Worm (Caenorhabditis elegans) whole organism, L1 larva: ENCODE results near the gene Y25C1A.6.
A peak's percentile ranks its signal among the peaks of the same experiment; 100 is the strongest.

Source experiments
- C16A3.4 ChIP-seq: fragments of 150-350 bp; optimal IDR thresholded peaks from 2 replicates; lab custom pipeline; 2014; ENCODE audit warnings: missing biosample characterization, missing genetic modification characterization
- F16B12.6 ChIP-seq: fragments of 150-350 bp; optimal IDR thresholded peaks from 2 replicates; lab custom pipeline; 2014; ENCODE audit warnings: missing biosample characterization, missing genetic modification characterization
- aha-1 ChIP-seq: fragments of 150-350 bp; optimal IDR thresholded peaks from 2 replicates; lab custom pipeline; 2014; ENCODE audit warnings: missing biosample characterization, missing genetic modification characterization
- alr-1 ChIP-seq: fragments of 200-800 bp; sonication (Bioruptor generic); optimal IDR thresholded peaks from 2 replicates; lab custom pipeline; 2018; ENCODE audit warnings: borderline replicate concordance, mild to moderate bottlenecking, missing genetic modification characterization, missing compliant biosample characterization
- ama-1 ChIP-seq: fragments of 150-350 bp; optimal IDR thresholded peaks from 2 replicates; lab custom pipeline; 2014
- blmp-1 ChIP-seq: fragments of 150-350 bp; optimal IDR thresholded peaks from 2 replicates; lab custom pipeline; 2014; ENCODE audit warnings: missing biosample characterization, missing genetic modification characterization
- ceh-63 ChIP-seq: fragments of 200-800 bp; sonication (Bioruptor generic); optimal IDR thresholded peaks from 2 replicates; lab custom pipeline; 2018; ENCODE audit warnings: mild to moderate bottlenecking, missing genetic modification characterization, missing compliant biosample characterization
- ceh-8 ChIP-seq: fragments of 200-800 bp; sonication (Bioruptor generic); optimal IDR thresholded peaks from 2 replicates; lab custom pipeline; 2018; ENCODE audit warnings: mild to moderate bottlenecking, missing genetic modification characterization, moderate library complexity, missing compliant biosample characterization
- ceh-90 ChIP-seq: sonication (generic microtip); optimal IDR thresholded peaks from 2 replicates; lab custom pipeline; 2016; ENCODE audit warnings: missing genetic modification characterization, missing compliant biosample characterization
- ces-1 ChIP-seq: fragments of 150-350 bp; optimal IDR thresholded peaks from 2 replicates; lab custom pipeline; 2014; ENCODE audit warnings: missing biosample characterization, missing genetic modification reagents, missing genetic modification characterization
- dpl-1 ChIP-seq, 3 experiments: fragments of 150-350 bp in 2 of 3; sonication (generic microtip) in 1 of 3; optimal IDR thresholded peaks; 2 replicates each; lab custom pipeline; 2014 to 2017; ENCODE audit warnings: missing biosample characterization in 3 of 3, missing genetic modification characterization in 3 of 3, missing genetic modification reagents in 3 of 3
- efl-3 ChIP-seq: fragments of 200-800 bp; sonication (Bioruptor generic); optimal IDR thresholded peaks from 2 replicates; lab custom pipeline; 2018; ENCODE audit warnings: mild to moderate bottlenecking, missing genetic modification characterization, missing compliant biosample characterization
- egl-13 ChIP-seq: sonication (generic microtip); optimal IDR thresholded peaks from 2 replicates; lab custom pipeline; 2016; ENCODE audit warnings: missing genotype, missing genetic modification reagents, missing genetic modification characterization, missing compliant biosample characterization
- ets-5 ChIP-seq: fragments of 200-800 bp; sonication (Bioruptor generic); IDR thresholded peaks from 2 replicates; pipeline ENCODE4 v1.3.6; 2022; ENCODE audit warnings: missing genetic modification characterization, missing compliant biosample characterization
- fkh-4 ChIP-seq: sonication (generic microtip); optimal IDR thresholded peaks from 2 replicates; lab custom pipeline; 2016; ENCODE audit warnings: missing compliant biosample characterization, missing genetic modification characterization, borderline replicate concordance
- fkh-8 ChIP-seq: sonication (generic microtip); optimal IDR thresholded peaks from 2 replicates; lab custom pipeline; 2016; ENCODE audit warnings: mild to moderate bottlenecking, missing genetic modification characterization, missing compliant biosample characterization
- grh-1 ChIP-seq: fragments of 200-800 bp; sonication (Bioruptor generic); IDR thresholded peaks from 2 replicates; pipeline ENCODE4 v1.3.6; 2022; ENCODE audit warnings: missing genetic modification reagents, missing genetic modification characterization, missing compliant biosample characterization
- hlh-4 ChIP-seq: sonication (generic microtip); optimal IDR thresholded peaks from 2 replicates; lab custom pipeline; 2016; ENCODE audit warnings: mild to moderate bottlenecking, missing genetic modification characterization, missing compliant biosample characterization
- lin-39 ChIP-seq: fragments of 150-350 bp; optimal IDR thresholded peaks from 2 replicates; lab custom pipeline; 2014; ENCODE audit warnings: missing biosample characterization, missing genetic modification reagents, missing genetic modification characterization
- lir-3 ChIP-seq: sonication (generic microtip); optimal IDR thresholded peaks from 2 replicates; lab custom pipeline; 2016; ENCODE audit warnings: mild to moderate bottlenecking, missing genetic modification characterization, moderate library complexity, missing compliant biosample characterization; ENCODE audit not compliant: poor library complexity
- lsy-2 ChIP-seq, 2 experiments: fragments of 150-350 bp; optimal IDR thresholded peaks; 2 replicates each; lab custom pipeline; 2014; ENCODE audit warnings: missing biosample characterization in 2 of 2, missing genetic modification characterization in 2 of 2
- mab-9 ChIP-seq: fragments of 200-800 bp; sonication (Bioruptor generic); IDR thresholded peaks from 2 replicates; pipeline ENCODE4 v1.3.6; 2022; ENCODE audit warnings: missing genetic modification reagents, missing genetic modification characterization, missing compliant biosample characterization
- nhr-11 ChIP-seq: fragments of 150-350 bp; optimal IDR thresholded peaks from 2 replicates; lab custom pipeline; 2014; ENCODE audit warnings: missing biosample characterization, missing genetic modification characterization
- nhr-19 ChIP-seq: fragments of 200-800 bp; sonication (Bioruptor generic); conservative IDR thresholded peaks from 2 replicates; pipeline ENCODE4 v1.3.6; 2022; ENCODE audit warnings: missing genetic modification characterization, missing compliant biosample characterization
- nhr-20 ChIP-seq: sonication (generic microtip); optimal IDR thresholded peaks from 2 replicates; lab custom pipeline; 2016; ENCODE audit warnings: mild to moderate bottlenecking, missing genetic modification characterization, missing compliant biosample characterization
- nhr-237 ChIP-seq: fragments of 150-350 bp; optimal IDR thresholded peaks from 2 replicates; lab custom pipeline; 2014; ENCODE audit warnings: missing biosample characterization, missing genetic modification characterization
- nhr-47 ChIP-seq: sonication (generic microtip); optimal IDR thresholded peaks from 2 replicates; lab custom pipeline; 2016; ENCODE audit warnings: mild to moderate bottlenecking, missing genetic modification characterization, moderate library complexity, missing compliant biosample characterization
- nhr-71 ChIP-seq: sonication (generic microtip); optimal IDR thresholded peaks from 2 replicates; lab custom pipeline; 2016; ENCODE audit warnings: mild to moderate bottlenecking, missing genetic modification characterization, moderate library complexity, missing compliant biosample characterization
- nhr-77 ChIP-seq: fragments of 150-350 bp; optimal IDR thresholded peaks from 2 replicates; lab custom pipeline; 2014; ENCODE audit warnings: missing biosample characterization, missing genetic modification characterization
- pag-3 ChIP-seq: sonication (generic microtip); optimal IDR thresholded peaks from 2 replicates; lab custom pipeline; 2017; ENCODE audit warnings: missing genetic modification characterization, mild to moderate bottlenecking, missing compliant biosample characterization, antibody characterized with exemption, borderline replicate concordance; ENCODE audit not compliant: insufficient read depth
- pax-3 ChIP-seq: fragments of 200-800 bp; sonication (Bioruptor generic); optimal IDR thresholded peaks from 2 replicates; lab custom pipeline; 2018; ENCODE audit warnings: mild to moderate bottlenecking, missing genetic modification characterization, moderate library complexity, missing compliant biosample characterization
- pqm-1 ChIP-seq: sonication (generic microtip); optimal IDR thresholded peaks from 3 replicates; lab custom pipeline; 2017; ENCODE audit warnings: missing biosample characterization, missing genetic modification characterization
- skn-1 ChIP-seq: fragments of 150-350 bp; optimal IDR thresholded peaks from 2 replicates; lab custom pipeline; 2014; ENCODE audit warnings: missing biosample characterization, missing genetic modification characterization
- snpc-4 ChIP-seq: fragments of 150-350 bp; optimal IDR thresholded peaks from 2 replicates; lab custom pipeline; 2014; ENCODE audit warnings: missing biosample characterization, missing genetic modification characterization
- snu-23 ChIP-seq: sonication (generic microtip); optimal IDR thresholded peaks from 2 replicates; lab custom pipeline; 2016; ENCODE audit warnings: missing genetic modification characterization, missing compliant biosample characterization
- sup-37 ChIP-seq: fragments of 200-800 bp; sonication (Bioruptor generic); optimal IDR thresholded peaks from 2 replicates; lab custom pipeline; 2018; ENCODE audit warnings: mild to moderate bottlenecking, missing genetic modification characterization, missing compliant biosample characterization
- swsn-7 ChIP-seq: sonication (generic microtip); optimal IDR thresholded peaks from 2 replicates; lab custom pipeline; 2016; ENCODE audit warnings: missing genetic modification characterization, missing compliant biosample characterization
- tlp-1 ChIP-seq: fragments of 150-350 bp; optimal IDR thresholded peaks from 2 replicates; lab custom pipeline; 2014; ENCODE audit warnings: missing biosample characterization, missing genetic modification characterization
- unc-130 ChIP-seq: fragments of 150-350 bp; optimal IDR thresholded peaks from 2 replicates; lab custom pipeline; 2017; ENCODE audit warnings: missing biosample characterization, missing genetic modification characterization, inconsistent platforms
- unc-62 ChIP-seq: fragments of 150-350 bp; optimal IDR thresholded peaks from 2 replicates; lab custom pipeline; 2014; ENCODE audit warnings: missing biosample characterization, missing genetic modification reagents, missing genetic modification characterization
- unc-86 ChIP-seq: sonication (generic microtip); optimal IDR thresholded peaks from 2 replicates; lab custom pipeline; 2016; ENCODE audit warnings: missing genetic modification characterization, missing compliant biosample characterization
- unc-98 ChIP-seq: fragments of 200-800 bp; sonication (Bioruptor generic); IDR thresholded peaks from 2 replicates; pipeline ENCODE4 v1.3.6; 2022; ENCODE audit warnings: missing genetic modification characterization, missing compliant biosample characterization
- vab-15 ChIP-seq: sonication (generic microtip); optimal IDR thresholded peaks from 2 replicates; lab custom pipeline; 2017; ENCODE audit warnings: missing genotype, mild to moderate bottlenecking, missing genetic modification characterization, missing compliant biosample characterization
- xbp-1 ChIP-seq: sonication (generic microtip); optimal IDR thresholded peaks from 2 replicates; lab custom pipeline; 2016; ENCODE audit warnings: missing genetic modification characterization, missing compliant biosample characterization
- zag-1 ChIP-seq: fragments of 150-350 bp; optimal IDR thresholded peaks from 2 replicates; lab custom pipeline; 2014; ENCODE audit warnings: missing biosample characterization, missing genetic modification characterization
- ztf-11 ChIP-seq, 2 experiments: sonication (generic microtip); optimal IDR thresholded peaks; 2 replicates each; lab custom pipeline; 2016 to 2017; ENCODE audit warnings: missing genetic modification characterization in 2 of 2, missing biosample characterization in 1 of 2, missing compliant biosample characterization in 1 of 2
- ztf-4 ChIP-seq: fragments of 150-350 bp; optimal IDR thresholded peaks from 2 replicates; lab custom pipeline; 2014; ENCODE audit warnings: missing biosample characterization, missing genetic modification characterization

Y25C1A.6 gene

DNA sequence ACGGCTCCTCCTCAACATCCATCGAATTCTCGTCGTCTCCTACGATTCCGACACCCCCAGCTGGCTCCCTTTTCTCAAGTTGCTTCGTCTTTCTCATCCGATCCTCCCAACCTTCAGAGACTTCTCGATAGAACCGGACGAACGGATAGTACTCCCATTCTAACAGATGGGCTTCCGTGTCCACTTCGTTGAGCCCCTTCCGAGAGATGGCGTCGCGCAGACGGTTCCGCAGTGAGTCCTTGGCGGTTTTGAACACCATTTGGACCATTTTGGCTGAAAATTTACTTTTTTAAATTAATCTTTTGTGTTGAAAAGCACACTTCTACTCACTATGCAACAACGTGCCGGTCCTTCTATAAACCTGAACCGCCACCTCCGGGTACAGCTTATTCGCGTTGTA, 7.2 kb upstream of the Y25C1A.6 start:
- no peak for TF ChIP-seq C16A3.4 (tag; lab: Kevin White, UChicago)
- TF ChIP-seq nhr-19 (GFP tag; lab: Robert Waterston, UW), result no peak
- TF ChIP-seq efl-3 (GFP tag; lab: Kevin White, UChicago), result no peak
- TF ChIP-seq pqm-1 (tag; lab: Kevin White, UChicago), result no peak
- no peak for TF ChIP-seq alr-1 (tag; lab: Kevin White, UChicago)
- TF ChIP-seq xbp-1 (tag; lab: Kevin White, UChicago), result no peak
- no peak for TF ChIP-seq nhr-237 (tag; lab: Kevin White, UChicago)
- no peak for TF ChIP-seq vab-15 (tag; lab: Kevin White, UChicago)
- no peak for TF ChIP-seq egl-13 (tag; lab: Kevin White, UChicago)
- TF ChIP-seq unc-98 (GFP tag; lab: Robert Waterston, UW), result no peak
- TF ChIP-seq ceh-63 (GFP tag; lab: Kevin White, UChicago), result no peak
- no peak for TF ChIP-seq fkh-4
- TF ChIP-seq, all 84 proteins: peak for 0

DNA sequence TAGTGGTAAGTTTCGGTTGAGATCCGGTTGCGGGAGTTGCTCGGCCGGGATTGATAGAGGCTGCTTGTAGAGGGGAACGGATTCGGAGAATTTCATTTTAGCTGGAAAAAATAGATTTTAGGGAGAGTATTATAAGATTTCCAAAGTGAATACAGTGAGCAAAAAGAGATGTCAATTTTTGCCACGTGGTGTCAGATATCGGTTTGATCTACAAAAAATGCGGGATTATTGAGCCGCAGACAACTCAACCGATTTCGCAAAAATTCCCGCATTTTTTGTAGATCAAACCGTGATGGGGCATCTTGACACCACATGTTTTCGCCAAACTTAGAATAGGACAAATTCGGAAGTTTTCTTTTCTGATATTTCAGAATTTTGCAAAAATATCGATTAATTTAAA, 6.7 kb upstream of the Y25C1A.6 start, which contains the start of gene lido-13:
lido-13 (minus strand) TSS at position 101 of the 400 bp plus-strand sequence.
- no peak for TF ChIP-seq alr-1 (tag; lab: Kevin White, UChicago)

DNA sequence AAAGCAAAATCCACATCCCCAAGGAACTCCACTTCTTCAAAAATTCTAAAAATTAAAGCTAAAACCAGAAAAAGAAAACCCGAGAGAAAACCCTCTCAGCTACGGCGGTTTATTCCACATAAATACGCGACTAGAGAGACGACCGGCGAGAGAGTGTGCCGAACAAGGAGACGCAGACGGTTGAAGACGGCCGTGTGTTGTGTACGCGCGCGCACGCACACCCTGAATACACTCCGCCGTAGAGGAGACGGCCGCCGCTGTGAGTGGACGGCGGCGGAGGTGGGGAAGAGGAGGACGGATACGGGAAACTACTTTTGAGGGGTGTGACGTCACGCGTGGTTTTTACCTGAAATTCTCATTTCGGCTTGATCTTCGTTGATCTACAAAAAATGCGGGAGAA, 6.3 kb upstream of the Y25C1A.6 start:
- TF ChIP-seq tlp-1 (tag; lab: Kevin White, UChicago) (no peak), ceh-8 (no peak), alr-1 (tag; lab: Kevin White, UChicago) (no peak), ces-1 (GFP tag; lab: Kevin White, UChicago) (no peak), nhr-77 (tag; lab: Kevin White, UChicago) (no peak), unc-86 (tag; lab: Kevin White, UChicago) (no peak), vab-15 (tag; lab: Kevin White, UChicago) (no peak), ets-5 (GFP tag; lab: Robert Waterston, UW) (no peak), grh-1 (GFP tag; lab: Robert Waterston, UW) (no peak), unc-98 (GFP tag; lab: Robert Waterston, UW) (no peak), xbp-1 (tag; lab: Kevin White, UChicago) (no peak), ceh-63 (GFP tag; lab: Kevin White, UChicago) (no peak), lsy-2 (tag; optimal IDR thresholded peaks at IDR 0.05; lab: Kevin White, UChicago) (no peak), ceh-90 (tag; lab: Kevin White, UChicago) (no peak), pqm-1 (tag; lab: Kevin White, UChicago) (no peak), dpl-1 (GFP tag; optimal IDR thresholded peaks at IDR 0.05; lab: Kevin White, UChicago) (peak in 1 of 3 experiments; percentile 5), ama-1 (no peak), fkh-8 (tag; lab: Kevin White, UChicago) (peak; percentile 30), pag-3 (no peak), sup-37 (GFP tag; lab: Kevin White, UChicago) (no peak), nhr-237 (tag; lab: Kevin White, UChicago) (no peak), nhr-47 (tag; lab: Kevin White, UChicago) (peak; percentile 47), efl-3 (GFP tag; lab: Kevin White, UChicago) (no peak), unc-130 (no peak), nhr-71 (peak; percentile 36), blmp-1 (tag; lab: Kevin White, UChicago) (no peak), unc-62 (GFP tag; lab: Kevin White, UChicago) (no peak), mab-9 (GFP tag; lab: Robert Waterston, UW) (no peak), skn-1 (no peak), nhr-11 (no peak), snu-23 (GFP tag; lab: Kevin White, UChicago) (peak; percentile 55), nhr-20 (tag; lab: Kevin White, UChicago) (peak; percentile 33), hlh-4 (tag; lab: Kevin White, UChicago) (no peak), lir-3 (tag; lab: Kevin White, UChicago) (no peak), pax-3 (no peak), F16B12.6 (tag; lab: Kevin White, UChicago) (no peak), egl-13 (tag; lab: Kevin White, UChicago) (no peak), zag-1 (tag; lab: Kevin White, UChicago) (no peak), ztf-4 (tag; lab: Kevin White, UChicago) (no peak), aha-1 (no peak), snpc-4 (tag; lab: Kevin White, UChicago) (no peak), ztf-11 (tag; optimal IDR thresholded peaks at IDR 0.05; lab: Kevin White, UChicago) (peak in 1 of 2 experiments; percentile 6), lin-39 (tag; lab: Kevin White, UChicago) (no peak), swsn-7 (peak; percentile 39)
